Worm (Caenorhabditis elegans) whole organism, L1 larva: ENCODE results near the gene fipr-13.

Experiments used
- jun-1 ChIP-seq: fragments of 150-350 bp; optimal IDR thresholded peaks from 2 replicates; lab custom pipeline; 2014; ENCODE audit warnings: missing biosample characterization, missing genetic modification reagents, missing genetic modification characterization
- lin-14 ChIP-seq: fragments of 200-800 bp; sonication (Bioruptor generic); optimal IDR thresholded peaks from 2 replicates; lab custom pipeline; 2018; ENCODE audit warnings: mild to moderate bottlenecking, missing genetic modification characterization, moderate library complexity, missing compliant biosample characterization
- lin-15B ChIP-seq: fragments of 150-350 bp; sonication (generic microtip); optimal IDR thresholded peaks from 3 replicates; lab custom pipeline; 2014; ENCODE audit warnings: missing biosample characterization, missing genetic modification characterization
- mep-1 ChIP-seq: fragments of 150-350 bp; optimal IDR thresholded peaks from 2 replicates; lab custom pipeline; 2014; ENCODE audit warnings: missing biosample characterization, missing genetic modification characterization
- nhr-76 ChIP-seq: sonication (generic microtip); optimal IDR thresholded peaks from 2 replicates; lab custom pipeline; 2017; ENCODE audit warnings: missing biosample characterization, missing genetic modification characterization
- pax-3 ChIP-seq: fragments of 200-800 bp; sonication (Bioruptor generic); optimal IDR thresholded peaks from 2 replicates; lab custom pipeline; 2018; ENCODE audit warnings: mild to moderate bottlenecking, missing genetic modification characterization, moderate library complexity, missing compliant biosample characterization
- swsn-7 ChIP-seq: sonication (generic microtip); optimal IDR thresholded peaks from 2 replicates; lab custom pipeline; 2016; ENCODE audit warnings: missing genetic modification characterization, missing compliant biosample characterization
- zag-1 ChIP-seq: fragments of 150-350 bp; optimal IDR thresholded peaks from 2 replicates; lab custom pipeline; 2014; ENCODE audit warnings: missing biosample characterization, missing genetic modification characterization
- ztf-11 ChIP-seq, 2 experiments: sonication (generic microtip); optimal IDR thresholded peaks; 2 replicates each; lab custom pipeline; 2016 to 2017; ENCODE audit warnings: missing genetic modification characterization in 2 of 2, missing biosample characterization in 1 of 2, missing compliant biosample characterization in 1 of 2

DNA sequence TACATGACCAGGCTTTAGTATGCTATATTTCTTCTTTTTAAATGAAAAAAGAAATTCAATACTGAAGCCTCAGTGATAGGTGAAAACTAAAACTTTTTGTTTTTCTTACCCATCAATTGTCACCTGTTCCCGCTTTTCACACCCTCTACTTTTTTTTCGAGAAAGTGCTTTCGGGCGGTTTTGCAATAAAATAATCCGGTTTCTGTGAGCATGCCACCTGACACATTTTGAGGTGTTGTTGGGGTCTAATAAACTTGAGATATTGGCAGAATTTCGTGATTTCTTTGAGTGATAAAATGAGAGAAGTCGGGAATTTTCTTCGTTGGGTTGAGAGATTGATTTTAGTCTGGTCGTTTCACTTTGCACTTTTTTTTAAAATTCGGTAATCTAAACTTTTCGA is 4.3 kb upstream of the fipr-13 start:
- no peak for TF ChIP-seq swsn-7 (tag; lab: Kevin White, UChicago)
- peak; percentile 51 for TF ChIP-seq lin-14 (GFP tag; lab: Kevin White, UChicago)
- TF ChIP-seq ztf-11 (tag; optimal IDR thresholded peaks at IDR 0.05; lab: Kevin White, UChicago) = no peak
- TF ChIP-seq lin-15B = no peak
- no peak for TF ChIP-seq nhr-76 (tag; lab: Kevin White, UChicago)
- no peak for TF ChIP-seq mep-1 (tag; lab: Kevin White, UChicago)
- TF ChIP-seq pax-3 (tag; lab: Kevin White, UChicago) = no peak
- no peak for TF ChIP-seq jun-1 (tag; lab: Kevin White, UChicago)
- TF ChIP-seq zag-1 (tag; lab: Kevin White, UChicago) = no peak
